Fruit fly (Drosophila melanogaster): ENCODE measurements around the gene Sirt1.
"Not testable (repeated sequence)": the region's sequence is repeated elsewhere in the genome, so short reads cannot be mapped to it uniquely, and the experiment has no call there.

DNA sequence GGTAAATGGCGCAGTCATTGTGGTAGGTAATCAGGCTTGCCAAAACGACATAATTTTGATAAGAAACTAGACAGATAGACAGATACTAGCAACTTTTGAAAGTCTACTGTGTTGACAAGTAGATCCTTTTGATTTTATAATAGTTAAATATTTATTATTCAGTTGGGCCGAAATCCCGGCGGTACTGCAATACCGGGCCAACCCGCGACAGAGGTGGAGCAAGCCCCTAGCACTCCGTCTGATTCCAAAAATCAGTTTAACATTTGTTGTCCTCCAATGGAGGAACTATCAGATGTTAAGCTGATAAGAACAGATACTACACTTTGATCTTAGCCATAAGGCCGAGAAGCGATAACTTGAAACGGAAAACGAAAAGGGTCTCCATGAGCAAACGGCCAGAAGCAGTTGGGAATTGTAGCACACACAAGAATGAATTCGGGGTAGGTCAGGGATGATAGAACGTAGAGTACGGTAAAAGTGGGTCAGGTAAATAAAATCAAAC lies 46.5 kb downstream of the Sirt1 start, which contains the start of gene CG15482:
- not testable (repeated sequence) for TF ChIP-seq CG8944 (GFP tag; optimal IDR thresholded peaks at IDR 0.05); CG11696 (GFP tag; IDR thresholded peaks at IDR 0.05); br (optimal IDR thresholded peaks at IDR 0.05); CG14965 (GFP tag; optimal IDR thresholded peaks at IDR 0.05; ENCODE audit: borderline replicate concordance); CG12219 (GFP tag; optimal IDR thresholded peaks at IDR 0.05); pan (optimal IDR thresholded peaks at IDR 0.05); pan (GFP tag; optimal IDR thresholded peaks at IDR 0.05 in 1 of 2, IDR thresholded peaks at IDR 0.05 in 1 of 2); CG8478 (optimal IDR thresholded peaks at IDR 0.05); ERR (GFP tag; optimal IDR thresholded peaks at IDR 0.05); Dref (GFP tag; IDR thresholded peaks at IDR 0.05); CG14050 (GFP tag; IDR thresholded peaks at IDR 0.05); CG32772 (GFP tag; IDR thresholded peaks at IDR 0.05); ind (GFP tag; optimal IDR thresholded peaks at IDR 0.05); CG2889 (GFP tag; IDR thresholded peaks at IDR 0.05)
- TF ChIP-seq CG15479 (GFP tag; optimal IDR thresholded peaks at IDR 0.05) = peak; percentile 41

Measured in whole organism, embryonic.